Fruit fly (Drosophila melanogaster) whole organism: ENCODE results near the gene Syx8.
"Not testable (repeated sequence)": the region's sequence is repeated elsewhere in the genome, so short reads cannot be mapped to it uniquely, and the experiment has no call there.

ENCODE experiments used
- CG8478 ChIP-seq: fragments of >200 bp; optimal IDR thresholded peaks from 2 replicates; lab custom pipeline; 2018; ENCODE audit warnings: inconsistent platforms
- Dll ChIP-seq: fragments of >200 bp; optimal IDR thresholded peaks from 2 replicates; lab custom pipeline; 2017
- EcR ChIP-seq, 2 experiments: fragments of >200 bp; optimal IDR thresholded peaks; 2 replicates each; lab custom pipeline; 2017; ENCODE audit warnings: missing biosample characterization in 2 of 2, missing genetic modification characterization in 2 of 2, missing genetic modification reagents in 2 of 2
- pan ChIP-seq: fragments of >200 bp; optimal IDR thresholded peaks from 2 replicates; lab custom pipeline; 2017
- psq ChIP-seq: fragments of >200 bp; optimal IDR thresholded peaks from 2 replicates; lab custom pipeline; 2017
- usp ChIP-seq: fragments of >200 bp; optimal IDR thresholded peaks from 2 replicates; lab custom pipeline; 2017; ENCODE audit warnings: missing biosample characterization, missing genetic modification characterization, mixed read lengths

The Syx8 gene

DNA sequence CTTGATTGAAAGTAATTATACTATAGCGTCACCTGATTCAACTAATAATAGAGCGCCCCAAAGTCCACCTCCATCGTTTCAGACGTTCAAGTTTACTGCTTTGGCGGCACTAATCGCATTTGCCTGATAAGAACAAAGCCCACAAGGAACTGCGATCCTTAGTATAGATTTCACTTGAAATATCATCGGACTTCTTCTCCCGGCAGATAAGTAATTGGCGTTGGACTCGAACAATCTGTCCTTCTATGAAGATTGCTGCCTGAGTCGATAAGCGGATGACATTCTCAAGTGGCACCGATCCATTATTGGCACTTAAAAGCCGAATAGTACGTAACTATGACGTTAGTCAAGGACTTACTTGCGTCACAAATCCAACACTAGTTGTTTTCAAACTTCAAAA lies 13.6 kb downstream of the Syx8 start, which contains the start of gene Mipp1:
Mipp1 (minus strand) TSS at position 101 of the 400 bp plus-strand sequence.
- TF ChIP-seq pan (lab: Kevin White, UChicago); EcR (GFP tag; optimal IDR thresholded peaks at IDR 0.05; lab: Kevin White, UChicago); psq (lab: Kevin White, UChicago): not testable (repeated sequence)

DNA sequence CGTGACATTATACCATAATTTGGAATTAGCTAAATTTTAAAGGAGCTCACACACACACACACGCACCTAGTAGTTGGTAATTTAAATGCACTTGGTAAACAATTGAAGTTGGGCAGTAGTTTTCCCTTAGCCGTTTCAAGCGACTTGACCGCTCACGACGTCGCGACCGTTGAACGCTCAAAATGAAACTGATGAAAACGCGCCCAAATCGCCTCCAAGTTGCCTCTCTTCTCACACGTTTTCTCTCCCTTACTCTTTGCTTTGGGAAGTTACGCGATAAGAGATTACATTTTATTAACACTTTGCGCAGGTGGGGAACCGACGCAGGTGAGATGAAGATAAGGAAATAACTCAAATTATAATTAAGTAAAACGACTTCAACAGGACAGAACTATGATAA lies 14.6 kb downstream of the Syx8 start:
- TF ChIP-seq EcR (GFP tag; optimal IDR thresholded peaks at IDR 0.05; lab: Kevin White, UChicago) (no peak), psq (lab: Kevin White, UChicago) (no peak)

DNA sequence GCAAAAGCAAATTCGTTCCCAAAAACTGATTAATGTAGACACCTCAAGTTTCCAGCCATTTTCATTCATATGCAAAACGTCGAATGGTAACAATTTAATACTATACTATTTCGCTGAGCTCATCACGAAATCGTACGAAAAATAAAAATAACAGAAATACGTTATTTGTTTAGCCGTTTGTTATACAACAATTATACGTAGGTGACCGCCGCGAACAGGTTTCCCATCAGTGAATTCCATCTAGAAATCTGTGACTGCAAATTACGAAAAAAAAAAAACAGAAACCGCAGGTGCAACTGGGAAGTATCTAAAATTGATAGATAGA lies 15.2 kb downstream of the Syx8 start:
- TF ChIP-seq usp (GFP tag; lab: Kevin White, UChicago) (no peak), EcR (GFP tag; optimal IDR thresholded peaks at IDR 0.05; lab: Kevin White, UChicago) (no peak)

DNA sequence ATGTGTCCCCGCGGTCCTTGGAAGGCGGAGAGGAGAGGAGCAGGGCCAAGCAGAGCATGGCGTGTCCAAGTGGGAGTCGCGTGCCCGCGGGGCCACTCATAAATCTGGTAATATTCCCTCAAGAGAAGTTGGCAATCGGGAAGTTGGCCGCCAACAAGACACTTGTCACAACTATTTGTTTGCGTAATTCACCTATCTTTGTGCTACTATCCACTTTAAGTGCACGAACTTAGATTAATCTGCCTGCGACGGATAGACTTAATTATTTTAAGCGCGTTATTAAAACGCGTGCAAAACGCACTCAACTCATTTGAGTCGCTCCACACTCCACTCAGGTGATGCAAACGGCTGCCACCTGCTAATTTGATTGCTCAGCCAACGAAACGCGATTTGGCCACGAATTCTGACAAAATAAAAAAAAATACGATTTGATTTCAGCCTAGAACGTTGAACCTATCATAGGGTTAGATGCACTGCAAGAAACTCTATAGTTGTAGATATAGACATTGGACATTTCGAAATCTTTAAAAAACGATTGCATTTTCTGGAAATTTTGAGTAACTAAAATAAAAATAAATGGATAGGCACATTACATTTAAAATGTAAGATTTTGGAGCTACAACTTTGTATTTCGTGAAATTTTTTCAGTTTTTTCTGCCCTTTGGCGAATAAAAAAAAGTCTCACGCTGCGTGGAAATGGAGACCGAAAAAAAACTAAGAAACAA lies 15.7 kb downstream of the Syx8 start:
- no peak for TF ChIP-seq psq (lab: Kevin White, UChicago)
- TF ChIP-seq usp (GFP tag; lab: Kevin White, UChicago): no peak
- TF ChIP-seq EcR (GFP tag; optimal IDR thresholded peaks at IDR 0.05; lab: Kevin White, UChicago): no peak
- no peak for TF ChIP-seq Dll
- no peak for TF ChIP-seq pan (lab: Kevin White, UChicago)
- no peak for TF ChIP-seq CG8478 (lab: Kevin White, UChicago)

DNA sequence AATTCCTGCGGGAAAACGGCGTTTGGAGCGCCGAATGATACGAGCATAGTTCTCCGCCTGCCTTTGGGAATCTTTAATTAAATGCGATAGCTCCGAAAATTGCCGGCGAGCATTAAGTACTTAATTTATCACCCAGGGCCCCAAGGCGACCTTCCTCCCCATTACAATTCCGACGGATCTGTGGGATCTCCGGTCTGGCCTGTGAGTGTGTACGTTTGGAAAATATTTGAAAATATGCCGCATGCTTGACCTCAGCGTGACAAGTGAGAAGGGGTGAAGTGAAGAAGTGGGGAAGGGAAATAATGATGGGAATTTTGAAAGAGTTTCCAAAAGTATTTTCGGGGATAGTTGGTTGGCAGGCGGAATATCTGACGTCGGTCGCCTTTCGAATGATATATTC lies 17.4 kb downstream of the Syx8 start:
- TF ChIP-seq psq (lab: Kevin White, UChicago): no peak

dm6 chr3L:16567495-16567894 lies 19.4 kb downstream of the Syx8 start:
- TF ChIP-seq pan (lab: Kevin White, UChicago) (no peak), psq (lab: Kevin White, UChicago) (no peak), usp (GFP tag; lab: Kevin White, UChicago) (no peak), CG8478 (lab: Kevin White, UChicago) (no peak), EcR (GFP tag; optimal IDR thresholded peaks at IDR 0.05; lab: Kevin White, UChicago) (no peak), Dll (no peak)

dm6 chr3L:16566700-16567221 lies 20.1 kb downstream of the Syx8 start, which contains the start of gene UQCR-6.4L:
Gene UQCR-6.4L (plus strand): TSS chr3L:16566750.
- no peak for TF ChIP-seq EcR (GFP tag; optimal IDR thresholded peaks at IDR 0.05; lab: Kevin White, UChicago)
- TF ChIP-seq Dll: no peak
- no peak for TF ChIP-seq pan (lab: Kevin White, UChicago)
- TF ChIP-seq CG8478 (lab: Kevin White, UChicago): no peak
- TF ChIP-seq psq (lab: Kevin White, UChicago): no peak
- TF ChIP-seq usp (GFP tag; lab: Kevin White, UChicago): no peak

- TF ChIP-seq CG8478 (lab: Kevin White, UChicago): no peak
- no peak for TF ChIP-seq EcR (GFP tag; optimal IDR thresholded peaks at IDR 0.05; lab: Kevin White, UChicago)
- TF ChIP-seq psq (lab: Kevin White, UChicago): no peak
- no peak for TF ChIP-seq pan (lab: Kevin White, UChicago)
- TF ChIP-seq Dll: no peak
- TF ChIP-seq usp (GFP tag; lab: Kevin White, UChicago): no peak
Observed at dm6 chr3L:16566093-16566492, 20.8 kb downstream of the Syx8 start.

DNA sequence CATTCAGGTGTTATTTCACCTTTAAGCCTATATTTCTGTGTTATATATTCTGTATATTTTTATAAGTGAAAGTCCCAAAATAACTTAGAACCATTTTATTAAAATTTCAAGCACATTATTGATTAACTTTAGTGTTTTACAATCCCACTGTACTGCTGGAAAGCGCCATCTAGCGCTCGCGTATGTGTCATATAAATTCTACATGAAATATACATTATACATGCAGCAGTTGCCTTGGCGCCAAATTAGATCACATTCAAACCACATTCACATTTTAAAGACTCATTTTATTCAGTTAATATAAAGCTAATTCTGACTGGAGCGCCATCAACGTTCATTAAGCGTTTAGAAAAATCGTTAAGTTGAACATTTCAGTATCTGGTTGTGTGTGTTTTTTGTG lies 23.5 kb downstream of the Syx8 start:
- TF ChIP-seq EcR (GFP tag; optimal IDR thresholded peaks at IDR 0.05; lab: Kevin White, UChicago): no peak

dm6 chr3L:16556523-16556922 lies 30.3 kb downstream of the Syx8 start, which contains the start of gene CG4229:
Gene CG4229 (plus strand): TSS chr3L:16556823.
- no peak for TF ChIP-seq usp (GFP tag; lab: Kevin White, UChicago)
- TF ChIP-seq EcR (GFP tag; optimal IDR thresholded peaks at IDR 0.05; lab: Kevin White, UChicago): no peak

DNA sequence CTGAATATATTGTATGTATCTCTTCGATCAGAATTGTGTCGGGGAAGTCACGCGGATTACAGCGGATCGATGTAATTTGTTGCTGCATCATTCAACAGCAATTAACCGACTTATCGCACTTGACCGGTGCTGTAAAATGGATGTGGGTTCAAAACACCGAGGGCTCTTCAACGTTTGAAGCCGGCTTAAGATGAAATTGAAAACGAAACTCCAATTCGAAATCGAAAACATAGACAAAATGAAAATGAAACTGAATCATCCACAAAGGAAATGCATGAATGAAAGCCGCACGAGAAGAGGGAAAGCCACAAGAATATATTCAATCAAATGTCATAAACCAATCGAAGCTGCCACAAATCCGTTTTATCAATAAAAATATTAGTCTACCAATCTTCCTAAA lies 40.7 kb downstream of the Syx8 start:
- no peak for TF ChIP-seq EcR (GFP tag; optimal IDR thresholded peaks at IDR 0.05; lab: Kevin White, UChicago)

- TF ChIP-seq CG8478 (lab: Kevin White, UChicago) (no peak), Dll (no peak), pan (lab: Kevin White, UChicago) (no peak), EcR (GFP tag; optimal IDR thresholded peaks at IDR 0.05; lab: Kevin White, UChicago) (no peak), psq (lab: Kevin White, UChicago) (no peak), usp (GFP tag; lab: Kevin White, UChicago) (no peak)
Observed at dm6 chr3L:16545511-16545910, 41.3 kb downstream of the Syx8 start, which contains the start of gene CG13033. Gene CG13033 (minus strand): TSS chr3L:16545628.

- no peak for TF ChIP-seq pan (lab: Kevin White, UChicago)
- no peak for TF ChIP-seq Dll
- no peak for TF ChIP-seq EcR (GFP tag; optimal IDR thresholded peaks at IDR 0.05; lab: Kevin White, UChicago)
- TF ChIP-seq psq (lab: Kevin White, UChicago): no peak
- no peak for TF ChIP-seq usp (GFP tag; lab: Kevin White, UChicago)
- TF ChIP-seq CG8478 (lab: Kevin White, UChicago): no peak
Observed at dm6 chr3L:16544220-16544619, 42.6 kb downstream of the Syx8 start.
